Fruit fly (Drosophila melanogaster): ENCODE results near the gene CG15546.

dm6 chr3R:30851843-30852365 is 24.1 kb downstream of the CG15546 start, which contains the start of gene tll:
- TF ChIP-seq ato (GFP tag; IDR thresholded peaks at IDR 0.05; ENCODE audit: partially characterized antibody) = no peak
- TF ChIP-seq Ets65A (GFP tag) = no peak
- TF ChIP-seq Awh (GFP tag; IDR thresholded peaks at IDR 0.05) = no peak
- TF ChIP-seq CoRest (tag; optimal IDR thresholded peaks at IDR 0.05) = no peak
- TF ChIP-seq Hand (GFP tag; optimal IDR thresholded peaks at IDR 0.05) = no peak
- TF ChIP-seq exex (tag; optimal IDR thresholded peaks at IDR 0.05) = no peak
- TF ChIP-seq CG8478 (optimal IDR thresholded peaks at IDR 0.05) = no peak
- no peak for TF ChIP-seq corto (GFP tag; optimal IDR thresholded peaks at IDR 0.05)
- no peak for TF ChIP-seq amos (GFP tag; IDR thresholded peaks at IDR 0.05; ENCODE audit: partially characterized antibody)
- no peak for TF ChIP-seq CG15514 (GFP tag; optimal IDR thresholded peaks at IDR 0.05)
- TF ChIP-seq CG7372 (GFP tag; IDR thresholded peaks at IDR 0.05) = no peak
